Worm (Caenorhabditis elegans): ENCODE measurements around the gene Y110A2AL.5.
A peak's percentile ranks its signal among the peaks of the same experiment; 100 is the strongest.
"Not testable (repeated sequence)": the region's sequence is repeated elsewhere in the genome, so short reads cannot be mapped to it uniquely, and the experiment has no call there.

Y110A2AL.5 gene

DNA sequence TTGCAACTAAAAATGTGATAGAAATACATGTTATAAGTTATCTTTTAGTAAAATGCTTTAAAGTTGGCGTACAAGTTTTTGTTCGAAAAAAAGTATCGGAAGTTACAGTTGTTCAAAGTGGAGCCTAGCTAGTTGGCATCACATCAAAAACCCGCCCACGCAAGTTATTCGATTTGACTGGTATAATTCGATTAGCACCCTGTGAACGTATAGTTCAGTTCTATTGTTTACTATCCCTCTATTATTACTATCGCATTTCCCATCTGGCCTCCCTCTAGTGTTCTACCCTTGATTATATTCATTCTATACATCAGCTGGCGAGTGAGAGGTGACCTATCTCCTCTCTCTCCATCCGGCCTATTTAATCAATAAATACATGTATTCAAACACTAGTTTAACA lies 25.3 kb upstream of the Y110A2AL.5 start, which contains the start of gene Y110A2AL.4:
Y110A2AL.4 (plus strand) TSS at position 301 of the 400 bp plus-strand sequence.
- not testable (repeated sequence) for TF ChIP-seq dao-5, him-1, W03F9.2 (tag; optimal IDR thresholded peaks at IDR 0.05)

DNA sequence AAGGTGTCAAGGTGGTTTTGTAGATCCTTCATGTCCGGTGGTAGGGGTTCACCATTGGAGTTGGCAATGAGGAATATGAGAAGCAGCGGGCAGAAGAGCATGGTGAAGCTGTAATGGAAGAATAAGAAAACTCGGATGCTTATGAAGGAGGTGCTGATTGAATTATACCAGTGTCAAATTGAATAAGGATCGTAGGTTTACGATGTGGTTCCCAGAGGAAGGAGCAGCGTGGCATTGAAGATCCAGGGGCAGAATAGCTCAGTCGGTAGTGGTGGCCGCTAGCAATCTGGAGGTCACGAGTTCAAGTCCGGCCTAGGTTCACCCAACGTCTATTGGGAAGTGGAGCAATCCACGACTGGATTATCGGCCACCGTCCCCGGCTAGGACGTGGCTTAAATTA lies 22.8 kb upstream of the Y110A2AL.5 start, which contains the start of gene Y110A2AL.6:
Y110A2AL.6 (minus strand) TSS at position 101 of the 400 bp plus-strand sequence.
- TF ChIP-seq dao-5 (tag; optimal IDR thresholded peaks at IDR 0.05) (no peak), him-1 (tag; optimal IDR thresholded peaks at IDR 0.05) (no peak), W03F9.2 (tag; optimal IDR thresholded peaks at IDR 0.05) (no peak)

DNA sequence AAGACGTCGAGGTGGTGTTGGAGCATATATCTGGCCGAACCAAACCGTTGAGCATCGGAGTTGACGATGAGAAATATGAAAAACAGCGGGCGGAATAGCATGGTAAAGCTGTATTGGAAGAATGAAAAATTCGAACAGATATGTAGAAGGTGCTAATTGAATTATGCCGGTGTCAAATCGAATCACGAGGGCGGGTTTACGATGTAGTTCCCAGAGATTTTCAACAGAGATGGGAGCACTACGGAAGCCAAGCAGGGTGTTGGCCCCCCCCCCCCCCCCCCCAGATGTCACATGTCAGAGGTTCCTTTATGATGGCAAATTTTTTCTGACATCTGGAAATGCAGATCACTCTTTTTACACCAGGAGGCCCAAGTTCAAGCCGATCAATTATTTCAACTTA lies 21.2 kb upstream of the Y110A2AL.5 start, which contains the start of gene Y110A2AL.7:
Y110A2AL.7 (minus strand) TSS at position 101 of the 400 bp plus-strand sequence.
- TF ChIP-seq dao-5 (tag; optimal IDR thresholded peaks at IDR 0.05): no peak
- TF ChIP-seq W03F9.2 (tag; optimal IDR thresholded peaks at IDR 0.05): no peak
- TF ChIP-seq him-1 (tag; optimal IDR thresholded peaks at IDR 0.05): no peak

DNA sequence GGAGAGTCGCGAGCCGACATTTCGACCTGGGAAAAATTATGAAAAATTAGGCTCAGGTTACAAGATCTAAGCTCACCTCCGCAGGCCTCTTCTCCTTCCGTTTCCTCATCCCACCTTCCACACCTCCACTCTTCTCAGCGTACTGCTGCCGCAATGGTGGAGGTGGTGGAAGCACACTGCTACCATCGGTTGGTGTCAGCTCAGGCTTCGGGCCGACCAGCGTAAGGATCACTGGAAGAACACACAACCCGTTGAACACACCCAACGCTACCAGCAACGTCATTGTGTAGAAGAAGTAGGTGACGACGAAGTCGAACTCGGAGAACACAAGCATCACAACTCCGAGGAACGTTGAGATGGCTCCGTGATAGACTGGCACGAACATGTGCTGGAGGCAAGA lies 18.7 kb upstream of the Y110A2AL.5 start:
- TF ChIP-seq dao-5 (tag; optimal IDR thresholded peaks at IDR 0.05) (no peak), him-1 (tag; optimal IDR thresholded peaks at IDR 0.05) (no peak), W03F9.2 (tag; optimal IDR thresholded peaks at IDR 0.05) (no peak)

DNA sequence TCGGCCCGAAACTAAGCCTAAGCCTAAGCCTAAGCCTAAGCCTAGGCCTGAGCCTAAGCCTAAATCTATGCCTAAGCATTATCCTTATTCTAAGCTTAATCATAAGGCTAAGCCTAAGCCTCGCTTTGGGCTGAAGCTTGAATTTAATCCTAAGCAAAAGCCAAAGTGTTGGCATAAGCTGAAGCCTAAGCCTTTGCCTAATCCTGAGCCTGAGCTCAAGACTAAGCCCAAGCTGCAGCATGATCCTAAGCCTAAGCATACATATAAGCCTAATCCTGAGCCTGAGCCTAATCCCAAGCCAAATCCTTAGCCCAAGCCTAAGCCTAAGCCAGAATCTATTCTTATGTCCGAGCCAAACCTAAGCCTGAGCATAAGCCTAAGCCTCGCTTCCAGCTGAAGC lies 17.8 kb upstream of the Y110A2AL.5 start:
- TF ChIP-seq W03F9.2 (tag; optimal IDR thresholded peaks at IDR 0.05) (no peak), dao-5 (tag; optimal IDR thresholded peaks at IDR 0.05) (no peak)

DNA sequence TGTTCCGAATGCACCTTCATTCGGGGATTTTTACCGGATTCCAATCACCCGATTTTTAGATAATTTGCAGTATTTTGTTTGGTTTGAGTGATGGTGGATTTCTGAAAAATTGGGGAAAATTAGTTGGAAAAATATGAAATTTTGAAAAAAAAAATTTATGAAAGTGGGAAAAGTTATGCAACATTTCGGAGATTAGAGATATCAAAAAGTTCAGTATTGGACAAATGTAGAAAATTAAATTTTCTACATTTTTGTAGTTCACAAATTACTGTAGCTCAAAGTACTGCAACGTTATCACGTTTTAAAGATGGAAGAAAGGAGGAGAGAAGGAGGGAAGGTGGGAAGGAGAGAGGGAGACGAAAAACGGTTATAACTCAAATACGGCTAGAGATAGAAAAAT lies 11.8 kb upstream of the Y110A2AL.5 start, which contains the start of gene ptc-3:
ptc-3 (minus strand) TSS at position 101 of the 400 bp plus-strand sequence.
- TF ChIP-seq him-1 (tag; optimal IDR thresholded peaks at IDR 0.05) (no peak), W03F9.2 (tag; optimal IDR thresholded peaks at IDR 0.05) (no peak), dao-5 (tag; optimal IDR thresholded peaks at IDR 0.05) (no peak)

DNA sequence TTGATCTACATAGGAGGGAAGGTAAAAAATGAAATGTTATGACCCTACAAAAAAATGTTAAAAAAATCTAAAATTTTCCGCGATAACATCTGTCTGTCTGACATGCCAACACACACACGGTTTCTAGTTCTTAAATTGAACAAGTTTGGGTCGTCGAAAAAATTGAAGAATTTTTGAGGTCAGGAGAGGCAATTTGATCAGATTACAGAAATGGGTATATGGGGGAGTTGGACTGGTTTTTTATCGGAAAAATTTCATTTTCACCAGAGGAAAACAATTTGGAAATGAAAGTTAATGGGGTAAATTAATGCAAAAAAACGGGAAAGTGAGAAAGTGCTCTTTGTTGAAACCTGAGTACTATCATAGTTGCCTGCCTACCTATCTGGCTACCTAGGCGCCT lies 10.6 kb upstream of the Y110A2AL.5 start:
- TF ChIP-seq dao-5 (tag; optimal IDR thresholded peaks at IDR 0.05) (no peak), him-1 (tag; optimal IDR thresholded peaks at IDR 0.05) (no peak), W03F9.2 (tag; optimal IDR thresholded peaks at IDR 0.05) (no peak)

DNA sequence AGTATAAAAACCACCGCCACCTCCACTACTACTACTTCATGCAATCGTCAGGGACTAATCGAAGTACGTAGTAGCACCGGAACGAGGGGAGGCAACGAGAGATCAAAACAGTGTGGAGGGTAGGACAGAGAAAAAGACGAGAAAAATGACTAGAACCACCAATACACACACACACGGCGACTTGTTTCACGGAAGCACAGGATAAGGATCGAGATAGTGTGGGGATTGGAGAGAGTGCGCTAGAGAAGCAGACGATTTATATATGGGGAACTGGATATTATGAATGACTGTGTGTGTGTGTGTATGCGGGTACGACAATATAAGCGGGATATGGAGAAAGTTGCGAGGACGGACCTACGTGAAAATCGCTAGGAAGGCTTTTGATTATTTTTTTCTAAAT lies 9.5 kb upstream of the Y110A2AL.5 start:
- TF ChIP-seq W03F9.2 (tag; optimal IDR thresholded peaks at IDR 0.05) (no peak), dao-5 (tag; optimal IDR thresholded peaks at IDR 0.05) (no peak), him-1 (tag; optimal IDR thresholded peaks at IDR 0.05) (no peak)

DNA sequence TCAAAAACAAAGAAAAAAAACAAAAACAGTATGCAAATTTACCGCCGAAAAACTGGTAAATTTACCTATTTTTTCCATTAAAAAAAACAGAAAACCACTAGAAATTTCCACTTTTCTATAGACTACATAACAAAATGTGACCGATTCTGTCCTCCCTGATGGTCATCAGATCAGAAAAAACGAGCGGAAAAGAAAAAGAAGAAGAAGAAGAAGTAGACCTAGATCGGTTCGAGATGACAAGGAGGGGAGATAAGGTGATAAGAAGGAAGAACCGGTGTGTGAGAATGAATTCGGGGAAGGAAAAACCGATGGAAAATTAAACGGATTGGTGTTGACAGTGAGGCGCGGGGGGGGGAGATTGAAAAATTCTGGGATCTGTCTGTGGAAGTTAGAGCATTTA lies 8.2 kb upstream of the Y110A2AL.5 start:
- TF ChIP-seq him-1 (tag; optimal IDR thresholded peaks at IDR 0.05) (no peak), dao-5 (tag; optimal IDR thresholded peaks at IDR 0.05) (no peak), W03F9.2 (tag; optimal IDR thresholded peaks at IDR 0.05) (no peak)

DNA sequence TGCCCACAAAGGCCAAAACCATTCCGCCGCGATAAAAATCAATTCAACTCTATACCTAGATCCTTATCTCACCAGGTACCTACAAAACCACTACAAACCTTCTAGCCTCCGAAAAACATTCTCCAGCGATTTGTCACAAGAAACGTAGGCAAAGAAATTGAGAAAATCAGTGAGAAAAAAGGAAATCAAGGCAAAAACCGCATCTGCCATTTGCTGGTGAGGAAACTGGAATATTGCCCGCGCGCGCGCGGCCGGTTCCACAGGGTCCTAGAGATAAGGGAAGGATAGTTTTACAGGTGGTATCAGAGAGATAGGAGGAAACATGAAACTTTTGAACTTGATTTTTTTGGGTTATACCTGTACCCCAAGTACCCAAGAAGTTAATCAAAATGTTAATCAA lies 6.8 kb upstream of the Y110A2AL.5 start:
- TF ChIP-seq dao-5 (tag; optimal IDR thresholded peaks at IDR 0.05) (no peak), him-1 (tag; optimal IDR thresholded peaks at IDR 0.05) (no peak), W03F9.2 (tag; optimal IDR thresholded peaks at IDR 0.05) (no peak)

DNA sequence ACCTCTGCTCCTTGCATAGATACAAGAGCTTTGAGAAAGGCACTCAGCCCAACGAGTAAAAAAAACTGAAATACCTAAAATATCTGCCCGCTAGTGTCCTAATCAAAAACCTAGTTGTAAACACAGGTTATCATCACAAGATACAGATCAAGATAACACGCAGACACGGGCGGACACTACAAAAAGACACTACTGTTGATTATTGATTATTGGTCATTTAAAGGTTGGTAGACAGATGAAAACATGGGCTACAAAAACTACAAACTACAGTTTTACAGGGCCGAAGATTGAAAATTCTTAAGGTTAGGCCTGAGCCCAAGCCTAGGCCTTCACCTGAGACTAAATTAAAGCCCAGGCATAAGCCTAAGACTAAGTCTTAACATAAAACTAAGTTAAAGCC lies 5.5 kb upstream of the Y110A2AL.5 start:
- no peak for TF ChIP-seq him-1 (tag; optimal IDR thresholded peaks at IDR 0.05)
- no peak for TF ChIP-seq W03F9.2 (tag; optimal IDR thresholded peaks at IDR 0.05)
- no peak for TF ChIP-seq dao-5 (tag; optimal IDR thresholded peaks at IDR 0.05)

DNA sequence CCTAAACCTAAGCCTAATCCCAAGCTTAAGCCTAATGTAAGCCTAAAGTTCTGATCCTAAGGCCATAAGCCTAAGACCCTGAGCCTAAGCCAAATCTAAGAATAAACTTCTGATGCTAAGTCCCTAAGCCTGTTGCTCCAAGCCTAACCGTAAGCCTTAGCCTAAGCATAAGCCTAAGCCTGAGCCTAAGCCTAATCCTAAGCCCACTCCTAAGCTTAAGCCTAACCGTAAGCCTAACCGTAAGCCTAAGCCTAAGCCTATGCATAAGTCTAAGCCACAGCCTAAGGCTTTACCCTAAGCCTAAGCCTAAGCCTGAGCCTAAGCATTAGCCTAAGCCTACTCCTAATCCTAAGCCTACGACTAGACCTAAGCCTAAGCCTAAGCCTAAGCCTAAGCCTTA lies 5.0 kb upstream of the Y110A2AL.5 start:
- no peak for TF ChIP-seq W03F9.2 (tag; optimal IDR thresholded peaks at IDR 0.05)
- no peak for TF ChIP-seq him-1 (tag; optimal IDR thresholded peaks at IDR 0.05)
- no peak for TF ChIP-seq dao-5 (tag; optimal IDR thresholded peaks at IDR 0.05)

DNA sequence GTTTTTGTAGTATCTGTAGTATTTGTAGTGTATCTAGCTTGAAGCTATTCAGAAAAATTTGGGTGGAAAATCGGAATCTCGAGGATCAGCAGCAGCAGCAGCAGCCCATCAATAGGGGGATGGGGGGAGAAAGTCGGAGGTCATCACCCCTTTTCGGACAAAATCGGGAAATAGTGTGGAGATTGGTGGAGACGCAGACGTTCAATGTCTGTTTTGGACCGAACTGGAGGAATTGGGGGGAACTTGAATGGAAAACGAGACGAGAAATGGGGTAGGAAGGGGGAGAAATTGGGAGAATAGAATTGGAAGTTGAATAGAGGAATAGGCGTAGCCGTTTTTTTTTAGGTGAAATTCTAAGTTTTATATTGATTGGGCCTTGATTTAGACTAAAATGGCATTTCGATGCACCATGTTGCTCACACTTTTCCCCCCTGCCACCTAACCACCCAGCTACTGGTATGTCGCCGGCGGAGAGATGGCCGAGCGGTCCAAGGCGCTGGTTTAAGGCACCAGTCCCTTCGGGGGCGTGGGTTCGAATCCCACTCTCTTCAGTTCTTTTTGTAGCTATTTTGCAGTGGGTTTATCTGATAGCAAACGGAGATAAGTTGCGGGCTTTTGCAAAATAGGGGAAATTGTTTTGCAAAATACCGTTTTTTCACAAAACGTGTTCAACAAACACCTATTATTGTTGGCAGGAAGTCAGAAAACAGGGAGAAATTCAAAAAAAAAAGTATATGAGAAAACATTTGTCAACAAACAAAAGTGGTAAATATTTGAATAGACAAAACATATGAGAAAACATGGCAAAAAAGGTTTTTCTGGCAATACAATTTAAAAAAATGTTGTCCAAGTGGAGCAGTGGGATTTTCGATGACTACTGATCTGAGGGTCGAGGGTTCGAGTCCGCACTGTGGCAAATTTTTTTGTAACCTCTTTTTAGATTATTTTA lies 4.2 kb upstream of the Y110A2AL.5 start:
- TF ChIP-seq W03F9.2 (tag; optimal IDR thresholded peaks at IDR 0.05): no peak
- TF ChIP-seq him-1 (tag; optimal IDR thresholded peaks at IDR 0.05): no peak
- TF ChIP-seq dao-5 (tag; optimal IDR thresholded peaks at IDR 0.05): peak; percentile 26

DNA sequence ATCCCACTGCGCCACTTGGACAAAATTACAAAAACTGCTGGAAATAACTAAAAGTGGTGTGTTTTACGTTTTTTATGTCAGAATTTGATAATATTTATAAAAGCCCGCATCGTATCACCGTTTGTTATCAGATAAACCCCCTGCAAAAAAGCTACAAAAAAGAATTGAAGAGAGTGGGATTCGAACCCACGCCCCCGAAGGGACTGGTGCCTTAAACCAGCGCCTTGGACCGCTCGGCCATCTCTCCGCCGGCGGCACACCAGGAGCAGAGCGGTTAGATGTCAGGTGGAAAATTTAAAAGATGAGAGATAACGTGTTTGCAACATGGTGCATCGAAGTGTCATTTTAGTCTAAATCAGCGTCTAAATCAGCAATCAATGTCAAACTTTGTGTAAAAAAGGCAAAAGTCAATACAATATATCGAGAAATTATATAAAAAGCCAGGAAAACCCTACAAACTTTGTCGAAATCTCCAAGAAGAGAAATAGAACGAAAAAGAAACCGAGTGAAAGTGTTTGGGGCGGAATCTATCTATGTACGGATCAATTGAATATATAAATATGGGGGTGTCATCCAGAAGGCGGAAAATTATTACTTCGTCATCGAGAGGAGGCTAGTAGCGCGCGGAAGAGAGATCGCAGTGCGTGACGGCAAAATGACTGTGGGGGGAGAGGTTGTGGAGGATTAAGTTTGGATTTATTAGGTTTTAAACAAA lies 2.8 kb upstream of the Y110A2AL.5 start:
- TF ChIP-seq dao-5 (tag; optimal IDR thresholded peaks at IDR 0.05) (peak; percentile 6), W03F9.2 (tag; optimal IDR thresholded peaks at IDR 0.05) (no peak), him-1 (tag; optimal IDR thresholded peaks at IDR 0.05) (no peak)
